Worm (Caenorhabditis elegans): ENCODE results near the gene C03B8.3.

DNA sequence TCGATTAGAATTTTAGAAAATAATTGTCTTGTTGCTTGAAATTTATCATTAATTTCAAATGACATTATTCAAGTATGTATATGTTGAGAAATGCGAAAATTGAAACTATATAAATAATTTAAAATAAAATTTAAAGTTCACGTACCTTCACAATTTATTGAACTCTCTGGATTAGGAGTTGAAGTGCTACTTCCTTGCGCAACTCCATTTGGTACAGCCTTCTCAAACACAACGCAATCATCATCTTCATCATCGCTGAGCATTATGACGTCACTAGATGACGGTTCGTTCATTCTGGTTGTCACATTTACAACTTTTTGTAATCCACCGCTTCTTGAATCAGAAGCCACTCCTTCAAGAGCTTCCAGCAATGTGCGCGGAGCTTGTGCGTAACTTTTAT is 8.6 kb upstream of the C03B8.3 start:
- TF ChIP-seq odd-2 (tag; optimal IDR thresholded peaks at IDR 0.05) (no peak), pha-4 (tag; optimal IDR thresholded peaks at IDR 0.05) (no peak), ceh-22 (tag; optimal IDR thresholded peaks at IDR 0.05) (no peak), hlh-8 (tag; optimal IDR thresholded peaks at IDR 0.05) (no peak), eyg-1 (tag; optimal IDR thresholded peaks at IDR 0.05) (no peak), lim-6 (tag; optimal IDR thresholded peaks at IDR 0.05) (no peak), nfya-1 (tag; optimal IDR thresholded peaks at IDR 0.05) (no peak)
